Worm (Caenorhabditis elegans) whole organism, L1 larva: Measurements from ENCODE around the gene pgm-2.

Source experiments
- C04F5.9 ChIP-seq: sonication (generic microtip); optimal IDR thresholded peaks from 2 replicates; lab custom pipeline; 2016; ENCODE audit warnings: missing genetic modification characterization, missing compliant biosample characterization
- C34B4.2 ChIP-seq: sonication (generic microtip); optimal IDR thresholded peaks from 2 replicates; lab custom pipeline; 2017; ENCODE audit warnings: mild to moderate bottlenecking, missing genetic modification characterization, missing compliant biosample characterization
- alr-1 ChIP-seq: fragments of 200-800 bp; sonication (Bioruptor generic); optimal IDR thresholded peaks from 2 replicates; lab custom pipeline; 2018; ENCODE audit warnings: borderline replicate concordance, mild to moderate bottlenecking, missing genetic modification characterization, missing compliant biosample characterization
- aly-2 ChIP-seq: fragments of 150-350 bp; optimal IDR thresholded peaks from 2 replicates; lab custom pipeline; 2014; ENCODE audit warnings: missing biosample characterization, missing genetic modification characterization
- ceh-63 ChIP-seq: fragments of 200-800 bp; sonication (Bioruptor generic); optimal IDR thresholded peaks from 2 replicates; lab custom pipeline; 2018; ENCODE audit warnings: mild to moderate bottlenecking, missing genetic modification characterization, missing compliant biosample characterization
- ceh-82 ChIP-seq, 3 experiments: fragments of 150-350 bp in 1 of 3; sonication (generic microtip) in 2 of 3; optimal IDR thresholded peaks; 2 replicates each; lab custom pipeline; 2014 to 2017; ENCODE audit warnings: missing biosample characterization in 3 of 3, missing genetic modification characterization in 3 of 3
- dpl-1 ChIP-seq, 3 experiments: fragments of 150-350 bp in 2 of 3; sonication (generic microtip) in 1 of 3; optimal IDR thresholded peaks; 2 replicates each; lab custom pipeline; 2014 to 2017; ENCODE audit warnings: missing biosample characterization in 3 of 3, missing genetic modification characterization in 3 of 3, missing genetic modification reagents in 3 of 3
- efl-1 ChIP-seq, 4 experiments: fragments of 150-350 bp; optimal IDR thresholded peaks in 3 of 4; peaks in 1 of 4; 1 replicate in 1 of 4; 2 replicates in 3 of 4; lab custom pipeline; 2014; ENCODE audit warnings: missing biosample characterization in 2 of 4, missing genetic modification characterization in 2 of 4, missing genetic modification reagents in 2 of 4
- fkh-8 ChIP-seq: sonication (generic microtip); optimal IDR thresholded peaks from 2 replicates; lab custom pipeline; 2016; ENCODE audit warnings: mild to moderate bottlenecking, missing genetic modification characterization, missing compliant biosample characterization
- irx-1 ChIP-seq: sonication (generic microtip); optimal IDR thresholded peaks from 2 replicates; lab custom pipeline; 2016; ENCODE audit warnings: missing genetic modification characterization, missing compliant biosample characterization
- jun-1 ChIP-seq: fragments of 150-350 bp; optimal IDR thresholded peaks from 2 replicates; lab custom pipeline; 2014; ENCODE audit warnings: missing biosample characterization, missing genetic modification reagents, missing genetic modification characterization
- lin-15B ChIP-seq: fragments of 150-350 bp; sonication (generic microtip); optimal IDR thresholded peaks from 3 replicates; lab custom pipeline; 2014; ENCODE audit warnings: missing biosample characterization, missing genetic modification characterization
- lin-35 ChIP-seq, 2 experiments: fragments of 150-350 bp; optimal IDR thresholded peaks; 2 replicates each; lab custom pipeline; 2014; ENCODE audit warnings: missing biosample characterization in 2 of 2, missing genetic modification characterization in 2 of 2, missing genetic modification reagents in 2 of 2
- lin-39 ChIP-seq: fragments of 150-350 bp; optimal IDR thresholded peaks from 2 replicates; lab custom pipeline; 2014; ENCODE audit warnings: missing biosample characterization, missing genetic modification reagents, missing genetic modification characterization
- lsy-2 ChIP-seq, 2 experiments: fragments of 150-350 bp; optimal IDR thresholded peaks; 2 replicates each; lab custom pipeline; 2014; ENCODE audit warnings: missing biosample characterization in 2 of 2, missing genetic modification characterization in 2 of 2
- mdl-1 ChIP-seq, 2 experiments: fragments of 150-350 bp; optimal IDR thresholded peaks; 2 replicates each; lab custom pipeline; 2014 to 2017; ENCODE audit warnings: missing biosample characterization in 2 of 2, missing genetic modification characterization in 2 of 2, inconsistent platforms in 1 of 2
- mep-1 ChIP-seq: fragments of 150-350 bp; optimal IDR thresholded peaks from 2 replicates; lab custom pipeline; 2014; ENCODE audit warnings: missing biosample characterization, missing genetic modification characterization
- nhr-12 ChIP-seq: sonication (generic microtip); optimal IDR thresholded peaks from 2 replicates; lab custom pipeline; 2017; ENCODE audit warnings: missing biosample characterization, missing genetic modification characterization
- nhr-19 ChIP-seq: fragments of 200-800 bp; sonication (Bioruptor generic); conservative IDR thresholded peaks from 2 replicates; pipeline ENCODE4 v1.3.6; 2022; ENCODE audit warnings: missing genetic modification characterization, missing compliant biosample characterization
- nhr-237 ChIP-seq: fragments of 150-350 bp; optimal IDR thresholded peaks from 2 replicates; lab custom pipeline; 2014; ENCODE audit warnings: missing biosample characterization, missing genetic modification characterization
- nhr-47 ChIP-seq: sonication (generic microtip); optimal IDR thresholded peaks from 2 replicates; lab custom pipeline; 2016; ENCODE audit warnings: mild to moderate bottlenecking, missing genetic modification characterization, moderate library complexity, missing compliant biosample characterization
- nhr-76 ChIP-seq: sonication (generic microtip); optimal IDR thresholded peaks from 2 replicates; lab custom pipeline; 2017; ENCODE audit warnings: missing biosample characterization, missing genetic modification characterization
- nhr-84 ChIP-seq: sonication (generic microtip); optimal IDR thresholded peaks from 2 replicates; lab custom pipeline; 2017; ENCODE audit warnings: missing biosample characterization, missing genetic modification characterization
- nhr-85 ChIP-seq: sonication (generic microtip); peaks from one replicate; lab custom pipeline; 2016; ENCODE audit warnings: missing genetic modification characterization, inconsistent platforms, missing compliant biosample characterization
- pag-3 ChIP-seq: sonication (generic microtip); optimal IDR thresholded peaks from 2 replicates; lab custom pipeline; 2017; ENCODE audit warnings: missing genetic modification characterization, mild to moderate bottlenecking, missing compliant biosample characterization, antibody characterized with exemption, borderline replicate concordance; ENCODE audit not compliant: insufficient read depth
- pqm-1 ChIP-seq: sonication (generic microtip); optimal IDR thresholded peaks from 3 replicates; lab custom pipeline; 2017; ENCODE audit warnings: missing biosample characterization, missing genetic modification characterization
- rnt-1 ChIP-seq: sonication (generic microtip); optimal IDR thresholded peaks from 2 replicates; lab custom pipeline; 2016; ENCODE audit warnings: mild to moderate bottlenecking, missing genetic modification characterization, moderate library complexity, missing compliant biosample characterization
- snu-23 ChIP-seq: sonication (generic microtip); optimal IDR thresholded peaks from 2 replicates; lab custom pipeline; 2016; ENCODE audit warnings: missing genetic modification characterization, missing compliant biosample characterization
- sox-4 ChIP-seq: sonication (generic microtip); optimal IDR thresholded peaks from 2 replicates; lab custom pipeline; 2016; ENCODE audit warnings: missing genetic modification characterization, missing compliant biosample characterization
- sptf-1 ChIP-seq: fragments of 150-350 bp; optimal IDR thresholded peaks from 2 replicates; lab custom pipeline; 2014; ENCODE audit warnings: missing biosample characterization, missing genetic modification characterization
- sup-37 ChIP-seq: fragments of 200-800 bp; sonication (Bioruptor generic); optimal IDR thresholded peaks from 2 replicates; lab custom pipeline; 2018; ENCODE audit warnings: mild to moderate bottlenecking, missing genetic modification characterization, missing compliant biosample characterization
- tlp-1 ChIP-seq: fragments of 150-350 bp; optimal IDR thresholded peaks from 2 replicates; lab custom pipeline; 2014; ENCODE audit warnings: missing biosample characterization, missing genetic modification characterization
- unc-130 ChIP-seq: fragments of 150-350 bp; optimal IDR thresholded peaks from 2 replicates; lab custom pipeline; 2017; ENCODE audit warnings: missing biosample characterization, missing genetic modification characterization, inconsistent platforms
- unc-62 ChIP-seq: fragments of 150-350 bp; optimal IDR thresholded peaks from 2 replicates; lab custom pipeline; 2014; ENCODE audit warnings: missing biosample characterization, missing genetic modification reagents, missing genetic modification characterization
- unc-86 ChIP-seq: sonication (generic microtip); optimal IDR thresholded peaks from 2 replicates; lab custom pipeline; 2016; ENCODE audit warnings: missing genetic modification characterization, missing compliant biosample characterization

Gene pgm-2

DNA sequence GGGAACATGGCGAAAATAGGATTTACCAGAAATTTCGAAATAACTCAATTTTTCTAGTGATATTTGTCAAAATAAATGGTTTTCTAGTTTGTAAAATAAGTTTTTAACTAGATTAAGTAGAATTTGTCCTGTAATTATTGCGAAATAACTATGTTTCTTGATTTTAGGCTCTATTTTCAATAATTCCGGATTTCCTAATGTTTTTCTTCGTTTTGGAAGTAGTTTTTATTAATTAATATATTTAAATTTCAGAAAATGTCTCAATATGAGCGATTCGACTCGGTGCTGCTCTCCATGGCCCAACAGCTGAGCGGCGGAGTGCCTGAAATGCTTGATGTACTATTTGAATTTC lies 42.1 kb downstream of the pgm-2 start, which contains the start of gene nud-1:
TSS of gene nud-1 (plus strand) at position 253 of the 352 bp plus-strand sequence.
- TF ChIP-seq unc-62 (no peak), lin-35 (GFP tag; optimal IDR thresholded peaks at IDR 0.05; lab: Kevin White, UChicago) (no peak), rnt-1 (tag; lab: Kevin White, UChicago) (no peak), fkh-8 (tag; lab: Kevin White, UChicago) (no peak), unc-130 (no peak), lin-15B (tag; lab: Kevin White, UChicago) (no peak), sox-4 (tag; lab: Kevin White, UChicago) (no peak), C04F5.9 (no peak), ceh-63 (no peak), unc-86 (tag; lab: Kevin White, UChicago) (no peak), alr-1 (no peak), lsy-2 (tag; optimal IDR thresholded peaks at IDR 0.05; lab: Kevin White, UChicago) (no peak), nhr-237 (tag; lab: Kevin White, UChicago) (no peak), nhr-76 (tag; lab: Kevin White, UChicago) (no peak), nhr-85 (tag; lab: Kevin White, UChicago) (no peak), lin-39 (no peak), aly-2 (tag; lab: Kevin White, UChicago) (no peak)

DNA sequence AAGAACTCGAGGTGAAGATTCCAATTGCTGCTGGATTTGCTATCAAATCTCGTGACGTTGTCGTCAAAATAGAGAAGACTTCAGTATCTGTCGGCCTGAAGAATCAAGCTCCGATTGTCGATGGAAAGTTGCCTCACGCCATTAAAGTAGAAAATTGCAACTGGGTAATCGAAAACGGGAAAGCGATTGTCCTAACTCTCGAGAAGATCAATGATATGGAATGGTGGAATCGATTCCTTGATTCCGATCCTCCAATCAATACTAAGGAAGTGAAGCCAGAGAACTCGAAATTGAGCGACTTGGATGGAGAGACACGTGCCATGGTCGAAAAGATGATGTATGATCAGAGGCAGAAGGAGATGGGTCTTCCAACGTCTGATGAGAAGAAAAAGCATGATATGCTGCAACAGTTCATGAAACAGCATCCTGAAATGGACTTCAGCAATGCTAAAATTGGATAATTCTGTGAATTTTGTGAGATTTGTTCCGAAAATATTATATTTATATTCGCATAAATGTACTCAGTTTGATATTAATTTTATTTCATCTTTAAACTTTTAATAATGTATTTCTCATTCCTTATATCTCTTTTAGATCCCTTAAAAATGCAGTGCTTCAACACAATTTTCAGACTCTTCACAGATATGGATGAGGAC lies 43.0 kb downstream of the pgm-2 start, which contains the start of gene dro-1:
TSS of gene dro-1 (plus strand) at position 606 of the 656 bp plus-strand sequence.
- TF ChIP-seq mdl-1 (tag; optimal IDR thresholded peaks at IDR 0.05; lab: Kevin White, UChicago), result no peak
- no peak for TF ChIP-seq nhr-237 (tag; lab: Kevin White, UChicago)
- no peak for TF ChIP-seq jun-1 (tag; lab: Kevin White, UChicago)
- TF ChIP-seq irx-1 (tag; lab: Kevin White, UChicago), result no peak
- TF ChIP-seq nhr-84, result no peak
- no peak for TF ChIP-seq lin-39
- no peak for TF ChIP-seq unc-130
- no peak for TF ChIP-seq pqm-1
- no peak for TF ChIP-seq pag-3
- no peak for TF ChIP-seq dpl-1 (GFP tag; optimal IDR thresholded peaks at IDR 0.05; lab: Kevin White, UChicago)
- TF ChIP-seq sptf-1 (tag; lab: Kevin White, UChicago), result no peak

DNA sequence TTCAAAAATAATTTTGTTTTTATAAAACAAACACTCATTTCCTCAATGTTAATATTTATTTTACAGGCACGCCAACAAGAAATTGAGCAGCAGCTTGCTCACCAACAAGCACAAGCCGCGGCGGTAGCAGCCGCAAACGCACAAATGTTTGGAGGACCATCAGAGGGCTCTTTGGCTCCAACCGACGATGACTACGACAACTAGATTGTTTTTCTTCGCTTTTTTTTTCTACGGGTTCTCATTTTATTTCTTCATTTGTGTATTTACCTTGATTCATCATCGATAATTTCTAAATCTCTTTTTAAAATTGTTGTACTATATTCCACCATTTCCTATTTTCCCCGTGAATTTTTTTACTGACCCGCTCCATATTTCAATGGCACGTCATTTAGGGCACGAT lies 43.9 kb downstream of the pgm-2 start, which contains the start of gene ife-1:
TSS of gene ife-1 (plus strand) at position 301 of the 400 bp plus-strand sequence.
- TF ChIP-seq nhr-19 (GFP tag; lab: Robert Waterston, UW), result no peak
- TF ChIP-seq ceh-82 (tag; optimal IDR thresholded peaks at IDR 0.05; lab: Kevin White, UChicago), result no peak
- no peak for TF ChIP-seq tlp-1 (tag; lab: Kevin White, UChicago)
- no peak for TF ChIP-seq mep-1 (tag; lab: Kevin White, UChicago)
- TF ChIP-seq snu-23 (GFP tag; lab: Kevin White, UChicago), result no peak
- TF ChIP-seq nhr-47, result no peak
- TF ChIP-seq C34B4.2 (tag; lab: Kevin White, UChicago), result no peak
- TF ChIP-seq sup-37 (GFP tag; lab: Kevin White, UChicago), result no peak
- TF ChIP-seq mdl-1 (tag; optimal IDR thresholded peaks at IDR 0.05; lab: Kevin White, UChicago), result no peak
- no peak for TF ChIP-seq nhr-12 (tag; lab: Kevin White, UChicago)

ce11 chrIII:13343562-13344139 lies 44.5 kb downstream of the pgm-2 start:
- no peak for TF ChIP-seq efl-1 (optimal IDR thresholded peaks at IDR 0.05; lab: Kevin White, UChicago)
- peak in 1 of 2 experiments; percentile 58 for TF ChIP-seq efl-1 (GFP tag; optimal IDR thresholded peaks at IDR 0.05 in 1 of 2; lab: Kevin White, UChicago)
- no peak for TF ChIP-seq nhr-19 (GFP tag; lab: Robert Waterston, UW)
